Worm (Caenorhabditis elegans) whole organism, late embryonic: ENCODE measurements around the gene gly-7.

Source experiments
- ama-1 ChIP-seq: fragments of 150-350 bp; optimal IDR thresholded peaks from 2 replicates; lab custom pipeline; 2014
- ceh-24 ChIP-seq: sonication (generic microtip); optimal IDR thresholded peaks from 2 replicates; lab custom pipeline; 2016; ENCODE audit warnings: mild to moderate bottlenecking, missing genetic modification characterization, missing compliant biosample characterization
- ceh-9 ChIP-seq: sonication (generic microtip); optimal IDR thresholded peaks from 2 replicates; lab custom pipeline; 2016; ENCODE audit warnings: mild to moderate bottlenecking, missing genetic modification characterization, inconsistent platforms, missing compliant biosample characterization
- che-1 ChIP-seq: sonication (generic microtip); optimal IDR thresholded peaks from 2 replicates; lab custom pipeline; 2016; ENCODE audit warnings: mild to moderate bottlenecking, missing genetic modification characterization, missing compliant biosample characterization
- dmd-4 ChIP-seq: sonication (generic microtip); optimal IDR thresholded peaks from 2 replicates; lab custom pipeline; 2016; ENCODE audit warnings: borderline replicate concordance, missing genetic modification characterization, missing compliant biosample characterization
- elt-2 ChIP-seq: sonication (generic microtip); optimal IDR thresholded peaks from 2 replicates; lab custom pipeline; 2016; ENCODE audit warnings: missing genetic modification reagents, missing genetic modification characterization, missing compliant biosample characterization
- fkh-10 ChIP-seq: fragments of 150-350 bp; optimal IDR thresholded peaks from 2 replicates; lab custom pipeline; 2014; ENCODE audit warnings: missing biosample characterization, missing genetic modification reagents, missing genetic modification characterization
- nhr-11 ChIP-seq: fragments of 150-350 bp; optimal IDR thresholded peaks from 2 replicates; lab custom pipeline; 2014; ENCODE audit warnings: missing biosample characterization, missing genetic modification characterization
- ref-2 ChIP-seq: sonication (generic microtip); optimal IDR thresholded peaks from 2 replicates; lab custom pipeline; 2016; ENCODE audit warnings: missing genetic modification characterization, missing compliant biosample characterization
- sdc-2 ChIP-seq: sonication (generic microtip); optimal IDR thresholded peaks from 2 replicates; lab custom pipeline; 2016; ENCODE audit warnings: missing genotype, missing genetic modification characterization, missing compliant biosample characterization
- tbx-2 ChIP-seq: sonication (generic microtip); optimal IDR thresholded peaks from 2 replicates; lab custom pipeline; 2016; ENCODE audit warnings: missing genetic modification characterization, missing compliant biosample characterization
- unc-3 ChIP-seq, 2 experiments: fragments of 200-800 bp in 1 of 2; sonication (Bioruptor generic) in 1 of 2; sonication (generic microtip) in 1 of 2; conservative IDR thresholded peaks in 1 of 2; optimal IDR thresholded peaks in 1 of 2; 2 replicates each; pipeline versions ENCODE4 v1.3.6 to Lab custom; 2016 to 2022; ENCODE audit warnings: missing compliant biosample characterization in 2 of 2, missing genetic modification characterization in 2 of 2, missing genetic modification reagents in 1 of 2
- unc-55 ChIP-seq: sonication (generic microtip); optimal IDR thresholded peaks from 2 replicates; lab custom pipeline; 2017; ENCODE audit warnings: missing biosample characterization, missing genetic modification reagents, missing genetic modification characterization
- ztf-16 ChIP-seq: sonication (generic microtip); optimal IDR thresholded peaks from 2 replicates; lab custom pipeline; 2017; ENCODE audit warnings: missing genetic modification characterization, missing compliant biosample characterization

ce11 chrV:1856176-1856575 is 35.1 kb upstream of the gly-7 start, which contains the start of gene T10B5.10:
- TF ChIP-seq unc-3 (GFP tag; conservative IDR thresholded peaks at IDR 0.05; lab: Robert Waterston, UW) (no peak), unc-3 (tag; optimal IDR thresholded peaks at IDR 0.05; lab: Kevin White, UChicago) (no peak), dmd-4 (tag; lab: Kevin White, UChicago) (no peak), nhr-11 (no peak), ama-1 (lab: Kevin White, UChicago) (no peak), tbx-2 (tag; lab: Kevin White, UChicago) (no peak), sdc-2 (tag; lab: Kevin White, UChicago) (no peak), fkh-10 (GFP tag; lab: Kevin White, UChicago) (no peak), elt-2 (no peak), ztf-16 (tag; lab: Kevin White, UChicago) (no peak), unc-55 (GFP tag; lab: Kevin White, UChicago) (no peak), ref-2 (tag; lab: Kevin White, UChicago) (no peak), che-1 (tag; lab: Kevin White, UChicago) (no peak), ceh-9 (tag; lab: Kevin White, UChicago) (no peak), ceh-24 (tag; lab: Kevin White, UChicago) (no peak)
